Worm (Caenorhabditis elegans): Measurements from ENCODE around the gene hpo-34.

hpo-34 gene

ce11 chrX:11477748-11478147 lies 41.1 kb downstream of the hpo-34 start (continued):
- peak; percentile 3 for TF ChIP-seq hlh-30 (tag; optimal IDR thresholded peaks at IDR 0.05; ENCODE audit: insufficient read depth)
- TF ChIP-seq ceh-20 (GFP tag; IDR thresholded peaks at IDR 0.05) = no peak
- TF ChIP-seq Y48G9A.11 (GFP tag; IDR thresholded peaks at IDR 0.05) = no peak
- no peak for TF ChIP-seq tag-97 (GFP tag; IDR thresholded peaks at IDR 0.05)
- TF ChIP-seq nhr-10 (tag; optimal IDR thresholded peaks at IDR 0.05) = no peak
- no peak for TF ChIP-seq F44E2.7 (GFP tag; IDR thresholded peaks at IDR 0.05)
- no peak for TF ChIP-seq dmd-6 (GFP tag; IDR thresholded peaks at IDR 0.05)
- TF ChIP-seq nhr-237 (tag; optimal IDR thresholded peaks at IDR 0.05) = no peak

- TF ChIP-seq pqm-1 (tag; optimal IDR thresholded peaks at IDR 0.05) = no peak
- TF ChIP-seq aha-1 (tag) = peak; percentile 94
- 0 out of 2 replicates have a peak, but pooled peaks have one; percentile 42 for TF ChIP-seq egl-43 (GFP tag; IDR thresholded peaks at IDR 0.05)
These were observed 43.1 kb downstream of the hpo-34 start for ce11 chrX:11475780-11476179.

- TF ChIP-seq mxl-2 (GFP tag; conservative IDR thresholded peaks at IDR 0.05) = no peak
- peak; percentile 16 for TF ChIP-seq ama-1 (optimal IDR thresholded peaks at IDR 0.05)
- no peak for TF ChIP-seq D1046.2 (GFP tag; IDR thresholded peaks at IDR 0.05)
- peak; percentile 12 for TF ChIP-seq hlh-11 (tag; optimal IDR thresholded peaks at IDR 0.05)
- TF ChIP-seq F37D6.2 (tag; optimal IDR thresholded peaks at IDR 0.05) = no peak
- no peak for TF ChIP-seq F10B5.3 (tag; optimal IDR thresholded peaks at IDR 0.05)
- TF ChIP-seq nhr-10 (tag; optimal IDR thresholded peaks at IDR 0.05) = no peak
- peak in 1 of 2 experiments; percentile 22 for TF ChIP-seq lsy-2 (tag; optimal IDR thresholded peaks at IDR 0.05)
- TF ChIP-seq arid-1 (GFP tag; conservative IDR thresholded peaks at IDR 0.05) = no peak
- peak; percentile 34 for TF ChIP-seq nhr-11 (tag; optimal IDR thresholded peaks at IDR 0.05)
- no peak for TF ChIP-seq nhr-25 (tag; optimal IDR thresholded peaks at IDR 0.05; ENCODE audit: borderline replicate concordance, insufficient read depth)
- no peak for TF ChIP-seq nhr-48 (tag; optimal IDR thresholded peaks at IDR 0.05)
- no peak for TF ChIP-seq unc-130 (GFP tag; optimal IDR thresholded peaks at IDR 0.05)
- TF ChIP-seq unc-62 (GFP tag; optimal IDR thresholded peaks at IDR 0.05 in 1 of 2) = peak in 1 of 2 experiments; percentile 39
- no peak for TF ChIP-seq unc-62 (tag; optimal IDR thresholded peaks at IDR 0.05)
- TF ChIP-seq fkh-10 (GFP tag; optimal IDR thresholded peaks at IDR 0.05) = peak; percentile 69
- no peak for TF ChIP-seq mdl-1 (tag; optimal IDR thresholded peaks at IDR 0.05)
- no peak for TF ChIP-seq mep-1 (tag; optimal IDR thresholded peaks at IDR 0.05)
- TF ChIP-seq daf-16 (GFP tag; optimal IDR thresholded peaks at IDR 0.05) = peak in 1 of 2 experiments; percentile 34
- no peak for TF ChIP-seq daf-16 (tag; optimal IDR thresholded peaks at IDR 0.05)
- no peak for TF ChIP-seq dve-1 (tag; optimal IDR thresholded peaks at IDR 0.05; ENCODE audit: insufficient read depth)
- peak; percentile 65 for TF ChIP-seq hlh-30 (tag; optimal IDR thresholded peaks at IDR 0.05; ENCODE audit: insufficient read depth)
- TF ChIP-seq hmg-1.1 (GFP tag; IDR thresholded peaks at IDR 0.05) = peak; percentile 36; the same call in 1 of the 2 replicates
These were observed 44.1 kb downstream of the hpo-34 start for ce11 chrX:11474605-11475385.

DNA sequence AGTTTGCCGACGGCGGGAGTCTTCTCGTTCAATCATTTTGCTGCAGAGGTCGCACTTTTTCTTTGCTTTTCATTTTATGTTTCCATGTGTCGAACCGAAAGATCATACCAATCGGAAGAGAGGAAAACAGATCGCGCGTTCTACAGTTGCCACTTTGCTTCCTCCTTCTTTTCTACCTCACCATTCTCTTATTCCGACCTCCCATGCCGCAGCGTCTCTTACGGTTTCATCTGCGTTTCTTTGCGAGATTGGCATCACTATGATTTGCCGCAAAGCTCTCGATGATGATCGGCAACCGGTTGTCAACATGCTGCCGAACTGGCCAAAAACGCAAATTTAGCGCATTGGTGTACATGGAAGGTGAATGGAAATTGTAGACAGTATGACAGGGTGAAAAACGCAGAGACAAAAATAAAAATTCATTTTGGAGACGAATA lies 44.7 kb downstream of the hpo-34 start:
- TF ChIP-seq unc-62 (GFP tag; optimal IDR thresholded peaks at IDR 0.05 in 1 of 2) (peak in 1 of 2 experiments; percentile 65), unc-62 (tag; optimal IDR thresholded peaks at IDR 0.05) (no peak), arid-1 (GFP tag; conservative IDR thresholded peaks at IDR 0.05) (no peak), dmd-6 (GFP tag; IDR thresholded peaks at IDR 0.05) (no peak), aha-1 (tag) (peak; percentile 52), lin-38 (GFP tag; IDR thresholded peaks at IDR 0.05) (no peak), nhr-48 (tag; optimal IDR thresholded peaks at IDR 0.05) (no peak), rbr-2 (tag; optimal IDR thresholded peaks at IDR 0.05) (no peak), mxl-3 (GFP tag; optimal IDR thresholded peaks at IDR 0.05) (peak; percentile 7), ztf-11 (tag; optimal IDR thresholded peaks at IDR 0.05) (no peak), mdl-1 (tag; optimal IDR thresholded peaks at IDR 0.05) (peak in 1 of 2 experiments; percentile 7), nhr-102 (tag; optimal IDR thresholded peaks at IDR 0.05) (no peak), ama-1 (optimal IDR thresholded peaks at IDR 0.05) (no peak), zip-11 (GFP tag; IDR thresholded peaks at IDR 0.05) (no peak), nhr-41 (GFP tag; IDR thresholded peaks at IDR 0.05) (no peak), lin-29 (GFP tag; IDR thresholded peaks at IDR 0.05) (no peak), T26A8.4 (GFP tag; IDR thresholded peaks at IDR 0.05) (no peak), fkh-10 (GFP tag; optimal IDR thresholded peaks at IDR 0.05) (no peak), nhr-6 (tag; optimal IDR thresholded peaks at IDR 0.05) (no peak), nhr-237 (tag; optimal IDR thresholded peaks at IDR 0.05) (no peak), snpc-1.2 (GFP tag; IDR thresholded peaks at IDR 0.05) (no peak), fos-1 (tag; optimal IDR thresholded peaks at IDR 0.05) (no peak)

Measured in whole organism, L4 larva.